Fruit fly (Drosophila melanogaster) whole organism, embryonic: Measurements from ENCODE around the gene CG13991.
A peak's percentile ranks its signal among the peaks of the same experiment; 100 is the strongest.

ENCODE experiments used
- Abd-B ChIP-seq: fragments of 200-800 bp; sonication (Bioruptor generic); optimal IDR thresholded peaks from 2 replicates; lab custom pipeline; 2018; ENCODE audit warnings: missing biosample characterization, mild to moderate bottlenecking, missing genetic modification characterization, moderate library complexity
- BEAF-32 ChIP-seq: fragments of 200-800 bp; sonication (Bioruptor generic); optimal IDR thresholded peaks from 3 replicates; lab custom pipeline; 2017; ENCODE audit warnings: missing biosample characterization, missing genetic modification characterization, mild to moderate bottlenecking, moderate library complexity, missing genetic modification reagents
- CG10267 ChIP-seq: fragments of 200-800 bp; sonication (Bioruptor generic); optimal IDR thresholded peaks from 2 replicates; lab custom pipeline; 2018; ENCODE audit warnings: missing biosample characterization, mild to moderate bottlenecking, missing genetic modification characterization, moderate library complexity
- CG11398 ChIP-seq: fragments of 200-800 bp; sonication (Bioruptor generic); optimal IDR thresholded peaks from 2 replicates; lab custom pipeline; 2016; ENCODE audit warnings: missing biosample characterization, missing genetic modification characterization
- CG11723 ChIP-seq: fragments of 200-800 bp; sonication (Bioruptor generic); optimal IDR thresholded peaks from 2 replicates; lab custom pipeline; 2017; ENCODE audit warnings: missing biosample characterization, mild to moderate bottlenecking, missing genetic modification characterization
- CG13287 ChIP-seq: fragments of 200-800 bp; sonication (Bioruptor generic); IDR thresholded peaks from 2 replicates; pipeline ENCODE4 v1.3.6; 2022; ENCODE audit warnings: missing biosample characterization, missing genetic modification characterization; ENCODE audit not compliant: partially characterized antibody
- CG1602 ChIP-seq: fragments of 200-800 bp; sonication (Bioruptor generic); optimal IDR thresholded peaks from 3 replicates; lab custom pipeline; 2016; ENCODE audit warnings: missing biosample characterization, missing genetic modification characterization
- CG2120 ChIP-seq: fragments of 200-800 bp; sonication (Bioruptor generic); optimal IDR thresholded peaks from 3 replicates; lab custom pipeline; 2016; ENCODE audit warnings: missing biosample characterization, missing genetic modification characterization
- CG34422 ChIP-seq: fragments of 200-800 bp; sonication (Bioruptor generic); IDR thresholded peaks from 3 replicates; pipeline ENCODE4 v1.3.6; 2022; ENCODE audit warnings: missing biosample characterization, missing genetic modification characterization
- CG4282 ChIP-seq: fragments of 200-800 bp; sonication (Bioruptor generic); optimal IDR thresholded peaks from 2 replicates; lab custom pipeline; 2016; ENCODE audit warnings: missing biosample characterization, missing genetic modification characterization
- CG4424 ChIP-seq: fragments of 200-800 bp; sonication (Bioruptor generic); optimal IDR thresholded peaks from 3 replicates; lab custom pipeline; 2016; ENCODE audit warnings: missing biosample characterization, missing genetic modification characterization
- CG5953 ChIP-seq: fragments of 200-800 bp; sonication (Bioruptor generic); IDR thresholded peaks from 2 replicates; pipeline ENCODE4 v1.3.6; 2022; ENCODE audit warnings: missing biosample characterization, missing genetic modification characterization
- CG6654 ChIP-seq: fragments of 200-800 bp; sonication (Bioruptor generic); optimal IDR thresholded peaks from 2 replicates; lab custom pipeline; 2017; ENCODE audit warnings: missing biosample characterization, mild to moderate bottlenecking, missing genetic modification characterization
- CG6689 ChIP-seq: fragments of 200-800 bp; sonication (Bioruptor generic); IDR thresholded peaks from 2 replicates; pipeline ENCODE4 v1.3.6; 2022; ENCODE audit warnings: missing biosample characterization, missing genetic modification characterization
- CG6791 ChIP-seq: fragments of 200-800 bp; sonication (Bioruptor generic); IDR thresholded peaks from 3 replicates; pipeline ENCODE4 v1.3.6; 2022; ENCODE audit warnings: missing biosample characterization, missing genetic modification characterization; ENCODE audit not compliant: partially characterized antibody
- CG6854 ChIP-seq: fragments of 200-800 bp; sonication (Bioruptor generic); optimal IDR thresholded peaks from 3 replicates; lab custom pipeline; 2017; ENCODE audit warnings: missing biosample characterization, mild to moderate bottlenecking, missing genetic modification characterization
- CG9215 ChIP-seq: fragments of 200-800 bp; sonication (Bioruptor generic); IDR thresholded peaks from 2 replicates; pipeline ENCODE4 v1.3.6; 2022; ENCODE audit warnings: missing biosample characterization, missing genetic modification characterization
- CG9876 ChIP-seq: fragments of 200-800 bp; sonication (Bioruptor generic); optimal IDR thresholded peaks from 2 replicates; lab custom pipeline; 2016; ENCODE audit warnings: missing biosample characterization, missing genetic modification characterization
- CG9932 ChIP-seq: fragments of 200-800 bp; sonication (Bioruptor generic); IDR thresholded peaks from 2 replicates; pipeline ENCODE4 v1.3.6; 2022; ENCODE audit warnings: missing biosample characterization, missing genetic modification characterization
- CHES-1-like ChIP-seq: fragments of 200-800 bp; sonication (Bioruptor generic); optimal IDR thresholded peaks from 2 replicates; lab custom pipeline; 2016; ENCODE audit warnings: missing biosample characterization, missing genetic modification characterization
- Dbx ChIP-seq: fragments of 200-800 bp; sonication (Bioruptor generic); IDR thresholded peaks from 3 replicates; pipeline ENCODE4 v1.3.6; 2022; ENCODE audit warnings: missing biosample characterization, missing genetic modification characterization
- Dip3 ChIP-seq: fragments of 200-800 bp; sonication (Bioruptor generic); optimal IDR thresholded peaks from 3 replicates; lab custom pipeline; 2016; ENCODE audit warnings: missing biosample characterization, missing genetic modification characterization
- E2f2 ChIP-seq: fragments of 200-800 bp; sonication (Bioruptor generic); IDR thresholded peaks from 2 replicates; pipeline ENCODE4 v1.3.6; 2022; ENCODE audit warnings: missing biosample characterization, missing genetic modification characterization
- Fer3 ChIP-seq: fragments of 200-800 bp; sonication (Bioruptor generic); optimal IDR thresholded peaks from 2 replicates; lab custom pipeline; 2018; ENCODE audit warnings: missing biosample characterization, mild to moderate bottlenecking, missing genetic modification characterization, moderate library complexity
- Hr39 ChIP-seq: fragments of >200 bp; optimal IDR thresholded peaks from 2 replicates; lab custom pipeline; 2017
- Oli ChIP-seq: fragments of 200-800 bp; sonication (Bioruptor generic); optimal IDR thresholded peaks from 2 replicates; lab custom pipeline; 2018; ENCODE audit warnings: missing biosample characterization, mild to moderate bottlenecking, missing genetic modification characterization, moderate library complexity
- Poxn ChIP-seq: fragments of 200-800 bp; sonication (Bioruptor generic); IDR thresholded peaks from 2 replicates; pipeline ENCODE4 v1.3.6; 2022; ENCODE audit warnings: missing biosample characterization, missing genetic modification characterization
- Sin3A ChIP-seq: fragments of >200 bp; optimal IDR thresholded peaks from 2 replicates; lab custom pipeline; 2018
- Sry-δ ChIP-seq: fragments of 200-800 bp; sonication (Bioruptor generic); optimal IDR thresholded peaks from 2 replicates; lab custom pipeline; 2016; ENCODE audit warnings: missing biosample characterization, missing genetic modification characterization
- ash1 ChIP-seq: fragments of 200-800 bp; sonication (Bioruptor generic); optimal IDR thresholded peaks from 2 replicates; lab custom pipeline; 2018; ENCODE audit warnings: missing biosample characterization, mild to moderate bottlenecking, missing genetic modification characterization
- bab2 ChIP-seq: fragments of 200-800 bp; sonication (Bioruptor generic); optimal IDR thresholded peaks from 2 replicates; lab custom pipeline; 2016; ENCODE audit warnings: missing biosample characterization, missing genetic modification characterization
- bsh ChIP-seq, 2 experiments: fragments of 200-800 bp; sonication (Bioruptor generic); optimal IDR thresholded peaks; 2 replicates each; lab custom pipeline; 2017 to 2018; ENCODE audit warnings: mild to moderate bottlenecking in 2 of 2, missing biosample characterization in 2 of 2, missing genetic modification characterization in 2 of 2, moderate library complexity in 1 of 2
- cad ChIP-seq: fragments of >200 bp; optimal IDR thresholded peaks from 2 replicates; lab custom pipeline; 2017; ENCODE audit warnings: missing biosample characterization, missing genetic modification characterization
- ci ChIP-seq: fragments of 200-800 bp; sonication (Bioruptor generic); IDR thresholded peaks from 3 replicates; pipeline ENCODE4 v1.3.6; 2022; ENCODE audit warnings: missing biosample characterization, missing genetic modification characterization
- dm ChIP-seq: fragments of 200-800 bp; sonication (Bioruptor generic); optimal IDR thresholded peaks from 3 replicates; lab custom pipeline; 2016; ENCODE audit warnings: missing biosample characterization, missing genetic modification characterization
- dpn ChIP-seq, 2 experiments: fragments of 200-800 bp; sonication (Bioruptor generic); optimal IDR thresholded peaks; 3 replicates each; lab custom pipeline; 2016; ENCODE audit warnings: missing biosample characterization in 2 of 2, missing genetic modification characterization in 2 of 2
- ems ChIP-seq: fragments of 200-800 bp; sonication (Bioruptor generic); optimal IDR thresholded peaks from 3 replicates; lab custom pipeline; 2016; ENCODE audit warnings: missing biosample characterization, missing genetic modification characterization
- ewg ChIP-seq: fragments of 200-800 bp; sonication (Bioruptor generic); optimal IDR thresholded peaks from 3 replicates; lab custom pipeline; 2017; ENCODE audit warnings: mild to moderate bottlenecking, missing biosample characterization, missing genetic modification reagents, missing genetic modification characterization
- ind ChIP-seq: fragments of 200-800 bp; sonication (Bioruptor generic); optimal IDR thresholded peaks from 3 replicates; lab custom pipeline; 2016; ENCODE audit warnings: missing biosample characterization, missing genetic modification characterization
- lab ChIP-seq: fragments of 200-800 bp; sonication (Bioruptor generic); optimal IDR thresholded peaks from 3 replicates; lab custom pipeline; 2017; ENCODE audit warnings: missing biosample characterization, missing genetic modification characterization, mild to moderate bottlenecking, moderate library complexity, missing genetic modification reagents
- lmd ChIP-seq: fragments of 200-800 bp; sonication (Bioruptor generic); IDR thresholded peaks from 2 replicates; pipeline ENCODE4 v1.3.6; 2022; ENCODE audit warnings: missing biosample characterization, missing genetic modification characterization
- lola ChIP-seq, 3 experiments: fragments of >200 bp in 2 of 3; fragments of 200-800 bp in 1 of 3; sonication (Bioruptor generic) in 1 of 3; optimal IDR thresholded peaks; 2 replicates each; lab custom pipeline; 2017 to 2019; ENCODE audit warnings: missing biosample characterization in 3 of 3, missing genetic modification characterization in 3 of 3, mild to moderate bottlenecking in 1 of 3, moderate library complexity in 1 of 3
- lov ChIP-seq, 2 experiments: fragments of 200-800 bp in 1 of 2; fragments of >200 bp in 1 of 2; sonication (Bioruptor generic) in 1 of 2; IDR thresholded peaks in 1 of 2; optimal IDR thresholded peaks in 1 of 2; 2 replicates in 1 of 2; 3 replicates in 1 of 2; pipeline versions ENCODE4 v1.3.6 to Lab custom; 2017 to 2022; ENCODE audit warnings: missing biosample characterization in 1 of 2, missing genetic modification characterization in 1 of 2
- maf-S ChIP-seq: fragments of 200-800 bp; sonication (Bioruptor generic); optimal IDR thresholded peaks from 2 replicates; lab custom pipeline; 2016; ENCODE audit warnings: missing biosample characterization, missing genetic modification characterization
- p53 ChIP-seq: fragments of 200-800 bp; sonication (Bioruptor generic); optimal IDR thresholded peaks from 2 replicates; lab custom pipeline; 2016; ENCODE audit warnings: missing biosample characterization, missing genetic modification characterization
- pita ChIP-seq: fragments of 200-800 bp; sonication (Bioruptor generic); optimal IDR thresholded peaks from 2 replicates; lab custom pipeline; 2017; ENCODE audit warnings: missing biosample characterization, mild to moderate bottlenecking, missing genetic modification characterization
- pnt ChIP-seq: fragments of 200-800 bp; sonication (Bioruptor generic); optimal IDR thresholded peaks from 3 replicates; lab custom pipeline; 2016; ENCODE audit warnings: missing biosample characterization, missing genetic modification characterization
- prd ChIP-seq, 3 experiments: fragments of >200 bp in 2 of 3; fragments of 200-800 bp in 1 of 3; sonication (Bioruptor generic) in 1 of 3; optimal IDR thresholded peaks in 2 of 3; IDR thresholded peaks in 1 of 3; 2 replicates in 2 of 3; 3 replicates in 1 of 3; pipeline versions ENCODE4 v1.3.6 to Lab custom; 2017 to 2022; ENCODE audit warnings: missing biosample characterization in 1 of 3, missing genetic modification characterization in 1 of 3
- pzg ChIP-seq: fragments of 200-800 bp; sonication (Bioruptor generic); optimal IDR thresholded peaks from 3 replicates; lab custom pipeline; 2018; ENCODE audit warnings: missing biosample characterization, mild to moderate bottlenecking, missing genetic modification characterization, moderate library complexity
- tin ChIP-seq: fragments of 200-800 bp; sonication (Bioruptor generic); optimal IDR thresholded peaks from 3 replicates; lab custom pipeline; 2016; ENCODE audit warnings: missing biosample characterization, missing genetic modification characterization

The CG13991 gene

DNA sequence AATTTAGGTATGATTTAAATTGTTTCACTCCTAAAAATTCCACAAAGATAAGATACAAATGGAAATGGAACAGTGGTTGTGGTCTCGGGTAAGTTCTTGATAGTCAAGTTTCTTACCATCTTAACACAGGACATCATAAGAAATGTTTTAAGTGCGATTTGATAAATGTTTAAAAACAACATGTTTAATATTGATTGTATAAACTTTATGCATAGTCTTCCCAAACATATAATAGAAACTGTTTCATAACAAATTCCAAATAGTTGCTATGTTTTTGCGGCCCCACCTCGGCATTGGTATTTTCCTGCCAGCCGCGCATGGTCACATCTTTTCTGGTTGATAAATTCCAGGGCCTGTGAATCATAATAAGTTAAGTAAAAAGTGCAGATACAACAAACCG is 14.4 kb upstream of the CG13991 start, which contains the start of gene Arpc4 (continued):
- TF ChIP-seq prd (optimal IDR thresholded peaks at IDR 0.05; lab: Kevin White, UChicago) (no peak), prd (GFP tag; IDR thresholded peaks at IDR 0.05; lab: Robert Waterston, UW) (peak; percentile 67; the same call in 2 of the 3 replicates), pita (GFP tag; lab: Kevin White, UChicago) (peak; percentile 59), tin (GFP tag; lab: Kevin White, UChicago) (peak; percentile 46), Hr39 (no peak), CG13287 (no peak), CG9932 (peak; percentile 79), CG4424 (GFP tag; lab: Kevin White, UChicago) (peak; percentile 39), bab2 (GFP tag; lab: Kevin White, UChicago) (peak; percentile 57), CG10267 (tag; lab: Kevin White, UChicago) (peak; percentile 63), CG2120 (GFP tag; lab: Kevin White, UChicago) (peak; percentile 80), Sry-δ (GFP tag; lab: Kevin White, UChicago) (peak; percentile 44), lov (optimal IDR thresholded peaks at IDR 0.05; lab: Kevin White, UChicago) (no peak), lov (GFP tag; IDR thresholded peaks at IDR 0.05; lab: Robert Waterston, UW) (no peak), CG1602 (GFP tag; lab: Kevin White, UChicago) (peak; percentile 53), dpn (GFP tag; optimal IDR thresholded peaks at IDR 0.05; lab: Kevin White, UChicago) (peak; percentile 37 to 58), pzg (GFP tag; lab: Kevin White, UChicago) (peak; percentile 66), bsh (GFP tag; optimal IDR thresholded peaks at IDR 0.05; lab: Kevin White, UChicago) (peak in 1 of 2 experiments; percentile 55), lola (GFP tag; optimal IDR thresholded peaks at IDR 0.05; lab: Kevin White, UChicago) (peak in 1 of 3 experiments; percentile 39), Fer3 (tag; lab: Kevin White, UChicago) (peak; percentile 56), E2f2 (peak; percentile 71), pnt (peak; percentile 38), CG11398 (GFP tag; lab: Kevin White, UChicago) (peak; percentile 7), cad (GFP tag; lab: Kevin White, UChicago) (no peak), CG6791 (no peak), ems (GFP tag; lab: Kevin White, UChicago) (peak; percentile 3), CG34422 (GFP tag; lab: Robert Waterston, UW) (peak; percentile 66; the same call in 2 of the 3 replicates), Dbx (GFP tag; lab: Robert Waterston, UW) (peak; percentile 77), CG6689 (GFP tag; lab: Robert Waterston, UW) (peak; percentile 51), CG6654 (GFP tag; lab: Kevin White, UChicago) (no peak), Abd-B (GFP tag; lab: Kevin White, UChicago) (peak; percentile 15), CG9876 (GFP tag; lab: Kevin White, UChicago) (peak; percentile 13), Sin3A (lab: Kevin White, UChicago) (peak; percentile 26), CG4282 (GFP tag; lab: Kevin White, UChicago) (no peak), lmd (GFP tag; lab: Robert Waterston, UW) (peak; percentile 74), Oli (peak; percentile 31), ci (GFP tag; lab: Robert Waterston, UW) (peak; percentile 78), BEAF-32 (GFP tag; lab: Kevin White, UChicago) (peak; percentile 18), ash1 (GFP tag; lab: Kevin White, UChicago) (no peak), p53 (GFP tag; lab: Kevin White, UChicago) (peak; percentile 10), Dip3 (peak; percentile 11), maf-S (GFP tag; lab: Kevin White, UChicago) (peak; percentile 24), CG9215 (GFP tag; lab: Robert Waterston, UW) (peak; percentile 40; the same call in 1 of the 2 replicates), ewg (GFP tag; lab: Kevin White, UChicago) (peak; percentile 43), dm (GFP tag; lab: Kevin White, UChicago) (peak; percentile 33), ind (peak; percentile 50), Poxn (no peak), CHES-1-like (GFP tag; lab: Kevin White, UChicago) (peak; percentile 50), CG11723 (no peak), CG5953 (GFP tag; lab: Robert Waterston, UW) (peak; percentile 69), lab (peak; percentile 57), CG6854 (GFP tag; lab: Kevin White, UChicago) (no peak)
